Fruit fly (Drosophila melanogaster): ENCODE data around the gene CG1316.
A peak's percentile ranks its signal among the peaks of the same experiment; 100 is the strongest.

CG1316 gene

DNA sequence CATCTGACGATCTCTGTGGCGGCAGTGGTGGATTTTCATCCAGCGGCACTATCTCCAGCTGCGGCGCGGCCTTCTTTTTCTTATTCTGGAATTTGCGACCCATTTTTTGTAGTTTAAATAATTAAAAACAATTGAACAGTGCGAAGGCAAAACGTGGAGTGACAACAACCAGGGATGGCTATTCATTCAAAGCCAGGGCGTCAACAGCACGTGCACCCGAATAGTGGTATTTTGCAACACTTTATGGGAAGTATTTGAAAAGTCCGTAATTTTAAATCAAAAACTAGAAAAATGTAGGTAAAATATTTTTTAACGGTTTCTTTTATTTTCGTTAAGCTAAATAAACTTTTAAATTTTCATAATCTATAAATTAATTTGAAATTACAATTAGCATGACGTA lies 1.0 kb upstream of the CG1316 start, which contains the start of gene CG11583:
TSS of gene CG11583 (minus strand) at position 191 of the 400 bp plus-strand sequence.
- TF ChIP-seq Hr3 (GFP tag; optimal IDR thresholded peaks at IDR 0.05) (no peak), zfh2 (GFP tag; optimal IDR thresholded peaks at IDR 0.05) (peak; percentile 51), CG6765 (GFP tag; optimal IDR thresholded peaks at IDR 0.05) (no peak), amos (GFP tag; IDR thresholded peaks at IDR 0.05; ENCODE audit: partially characterized antibody) (peak; percentile 14; the same call in 1 of the 2 replicates), Sry-β (GFP tag; optimal IDR thresholded peaks at IDR 0.05) (no peak), Dek (tag; optimal IDR thresholded peaks at IDR 0.05) (peak; percentile 1), CG8765 (GFP tag; IDR thresholded peaks at IDR 0.05) (no peak), BtbVII (GFP tag; optimal IDR thresholded peaks at IDR 0.05) (peak; percentile 5), ci (GFP tag; IDR thresholded peaks at IDR 0.05) (peak; percentile 64; the same call in 1 of the 3 replicates), dpn (GFP tag; optimal IDR thresholded peaks at IDR 0.05) (peak; percentile 48 to 62), CG4854 (GFP tag; optimal IDR thresholded peaks at IDR 0.05) (peak; percentile 24), CG10565 (GFP tag; optimal IDR thresholded peaks at IDR 0.05) (no peak), dm (GFP tag; optimal IDR thresholded peaks at IDR 0.05) (peak; percentile 99), CTCF (GFP tag; optimal IDR thresholded peaks at IDR 0.05) (peak; percentile 36), CG10147 (GFP tag; optimal IDR thresholded peaks at IDR 0.05) (no peak), BEAF-32 (GFP tag; optimal IDR thresholded peaks at IDR 0.05) (peak; percentile 35), Med (GFP tag) (peak; percentile 93), CG15514 (GFP tag; optimal IDR thresholded peaks at IDR 0.05) (peak; percentile 97), zfh1 (GFP tag; IDR thresholded peaks at IDR 0.05) (no peak), CG33557 (GFP tag; optimal IDR thresholded peaks at IDR 0.05) (peak; percentile 13), CG34422 (GFP tag; IDR thresholded peaks at IDR 0.05) (peak; percentile 63; the same call in 1 of the 3 replicates), mam (GFP tag; optimal IDR thresholded peaks at IDR 0.05) (peak; percentile 69), al (GFP tag; IDR thresholded peaks at IDR 0.05) (no peak), CG32532 (GFP tag; IDR thresholded peaks at IDR 0.05) (peak; percentile 66), CG12744 (GFP tag; optimal IDR thresholded peaks at IDR 0.05) (peak; percentile 35), CG10267 (tag; optimal IDR thresholded peaks at IDR 0.05) (peak; percentile 96), Fer2 (tag; optimal IDR thresholded peaks at IDR 0.05) (peak; percentile 6), chm (GFP tag; IDR thresholded peaks at IDR 0.05) (no peak), Xbp1 (GFP tag; optimal IDR thresholded peaks at IDR 0.05) (peak; percentile 64), HmgZ (tag; optimal IDR thresholded peaks at IDR 0.05) (peak; percentile 52), CG14014 (GFP tag; IDR thresholded peaks at IDR 0.05) (peak; percentile 25; the same call in 1 of the 2 replicates), CG2129 (GFP tag; IDR thresholded peaks at IDR 0.05; ENCODE audit: partially characterized antibody) (no peak), slou (GFP tag; optimal IDR thresholded peaks at IDR 0.05) (no peak), chn (GFP tag; optimal IDR thresholded peaks at IDR 0.05) (peak; percentile 38), gsb (GFP tag; IDR thresholded peaks at IDR 0.05) (no peak), HLH54F (GFP tag; optimal IDR thresholded peaks at IDR 0.05) (peak; percentile 59), CG11247 (GFP tag; IDR thresholded peaks at IDR 0.05) (peak; percentile 9; the same call in 1 of the 2 replicates), luna (GFP tag; optimal IDR thresholded peaks at IDR 0.05) (no peak), onecut (GFP tag; IDR thresholded peaks at IDR 0.05) (no peak), CG7786 (GFP tag; optimal IDR thresholded peaks at IDR 0.05) (peak; percentile 40), ssp (GFP tag; IDR thresholded peaks at IDR 0.05) (no peak), Sin3A (optimal IDR thresholded peaks at IDR 0.05) (peak; percentile 33), CG12659 (GFP tag; optimal IDR thresholded peaks at IDR 0.05) (peak; percentile 63), CG7745 (tag; optimal IDR thresholded peaks at IDR 0.05) (no peak), CG13624 (GFP tag; optimal IDR thresholded peaks at IDR 0.05) (peak; percentile 42), CG1792 (GFP tag; optimal IDR thresholded peaks at IDR 0.05) (peak; percentile 57), CG2199 (GFP tag; IDR thresholded peaks at IDR 0.05) (no peak), nmo (GFP tag; optimal IDR thresholded peaks at IDR 0.05) (peak; percentile 24), CG2678 (tag; optimal IDR thresholded peaks at IDR 0.05) (no peak), CG15601 (tag; optimal IDR thresholded peaks at IDR 0.05) (peak; percentile 28), CG1603 (tag; optimal IDR thresholded peaks at IDR 0.05) (peak; percentile 64), Antp (GFP tag; optimal IDR thresholded peaks at IDR 0.05) (peak; percentile 44)
